Worm (Caenorhabditis elegans): ENCODE data around the gene W06G6.2.

Gene W06G6.2

DNA sequence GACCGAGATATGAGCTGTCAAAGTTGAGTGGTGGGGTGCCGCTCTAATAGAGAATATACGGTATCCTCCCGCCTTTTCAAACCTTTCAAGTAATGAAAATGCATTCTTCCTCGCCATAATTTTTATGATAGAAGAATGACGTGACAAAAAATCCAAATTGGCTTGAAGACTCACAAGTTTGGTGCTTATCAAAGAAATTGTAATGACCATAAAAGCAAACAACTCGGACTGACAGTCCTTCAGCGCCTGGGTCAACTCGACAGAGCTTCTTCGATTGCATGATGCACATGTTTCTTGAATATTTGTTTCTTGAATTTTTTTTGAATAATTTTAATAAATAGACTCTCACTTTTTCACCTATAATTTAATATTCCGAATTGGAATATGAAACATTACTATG is 23.6 kb upstream of the W06G6.2 start:
- TF ChIP-seq ceh-32 (tag; optimal IDR thresholded peaks at IDR 0.05; ENCODE audit: poor library complexity): no peak
- TF ChIP-seq dmd-6 (GFP tag; IDR thresholded peaks at IDR 0.05): peak; percentile 66
- TF ChIP-seq hlh-11 (tag; optimal IDR thresholded peaks at IDR 0.05): peak; percentile 44
- no peak for TF ChIP-seq D1046.2 (GFP tag; IDR thresholded peaks at IDR 0.05)
- TF ChIP-seq dve-1 (tag; optimal IDR thresholded peaks at IDR 0.05; ENCODE audit: insufficient read depth): peak; percentile 33
- no peak for TF ChIP-seq R02D3.7 (tag; optimal IDR thresholded peaks at IDR 0.05)
- TF ChIP-seq rbr-2 (tag; optimal IDR thresholded peaks at IDR 0.05): no peak
- TF ChIP-seq php-3 (GFP tag; IDR thresholded peaks at IDR 0.05): peak; percentile 67
- TF ChIP-seq nhr-11 (tag; optimal IDR thresholded peaks at IDR 0.05): no peak
- TF ChIP-seq mdl-1 (tag; optimal IDR thresholded peaks at IDR 0.05): no peak
- TF ChIP-seq lin-38 (GFP tag; IDR thresholded peaks at IDR 0.05): no peak
- TF ChIP-seq daf-16 (GFP tag; optimal IDR thresholded peaks at IDR 0.05): no peak
- TF ChIP-seq daf-16 (tag; optimal IDR thresholded peaks at IDR 0.05): peak; percentile 43
- TF ChIP-seq daf-12 (tag; optimal IDR thresholded peaks at IDR 0.05): no peak
- TF ChIP-seq ceh-44 (GFP tag; IDR thresholded peaks at IDR 0.05): no peak
- TF ChIP-seq pqm-1 (tag; optimal IDR thresholded peaks at IDR 0.05): peak; percentile 51
- no peak for TF ChIP-seq ZK546.5 (tag; optimal IDR thresholded peaks at IDR 0.05)
- no peak for TF ChIP-seq duxl-1 (tag; optimal IDR thresholded peaks at IDR 0.05; ENCODE audit: poor library complexity)

DNA sequence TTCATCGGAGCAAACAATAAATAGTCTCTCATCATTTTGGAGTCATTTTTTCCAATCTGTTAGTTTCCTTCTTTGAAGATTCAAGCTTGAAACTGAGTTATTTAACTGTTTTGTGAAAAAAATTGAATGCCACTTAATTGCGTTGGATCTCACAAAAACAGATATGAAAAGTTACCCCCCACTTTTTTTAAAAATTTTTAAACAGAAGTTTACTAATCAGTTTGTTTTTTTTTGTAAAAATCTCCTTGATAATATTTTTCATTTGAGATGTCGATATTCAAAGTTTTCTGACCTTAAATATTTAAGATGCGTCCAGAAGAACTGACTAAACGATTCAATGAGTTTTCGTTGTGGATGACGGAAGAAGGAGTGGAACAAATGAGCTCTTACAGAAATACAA is 22.8 kb upstream of the W06G6.2 start, which contains the start of gene Y32B12C.1:
Gene Y32B12C.1, plus strand, starts transcription at position 301 of the 400 bp plus-strand sequence.
- TF ChIP-seq ztf-11 (tag; optimal IDR thresholded peaks at IDR 0.05): no peak
- no peak for TF ChIP-seq daf-16 (GFP tag; optimal IDR thresholded peaks at IDR 0.05)
- TF ChIP-seq daf-16 (tag; optimal IDR thresholded peaks at IDR 0.05): peak; percentile 4
- no peak for TF ChIP-seq Y105C5A.15 (GFP tag; IDR thresholded peaks at IDR 0.05)

DNA sequence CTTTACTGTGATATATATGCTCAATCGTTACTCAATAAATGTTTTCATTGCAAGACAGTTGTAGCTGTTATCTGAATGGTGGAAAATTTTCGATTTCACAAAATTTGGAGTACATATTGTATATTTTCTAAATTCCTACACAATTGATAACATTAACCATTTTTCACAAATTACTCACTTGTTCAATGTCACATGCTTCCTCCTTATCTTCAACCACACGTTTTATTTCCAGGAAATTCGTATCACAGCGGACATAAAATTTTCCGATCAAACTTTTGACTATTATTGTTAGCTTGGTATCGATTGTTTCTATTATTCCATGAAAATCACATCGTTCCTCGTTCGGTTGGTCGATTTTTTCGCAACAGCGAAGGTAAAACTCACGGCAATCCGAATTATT is 20.6 kb upstream of the W06G6.2 start:
- no peak for TF ChIP-seq R02D3.7 (tag; optimal IDR thresholded peaks at IDR 0.05)
- no peak for TF ChIP-seq dpl-1 (GFP tag; optimal IDR thresholded peaks at IDR 0.05)
- no peak for TF ChIP-seq daf-8 (GFP tag; IDR thresholded peaks at IDR 0.05)
- no peak for TF ChIP-seq daf-16 (GFP tag; optimal IDR thresholded peaks at IDR 0.05)
- TF ChIP-seq daf-16 (tag; optimal IDR thresholded peaks at IDR 0.05): peak; percentile 12
- TF ChIP-seq attf-4 (tag; optimal IDR thresholded peaks at IDR 0.05): no peak
- no peak for TF ChIP-seq egl-27 (tag; optimal IDR thresholded peaks at IDR 0.05)
- no peak for TF ChIP-seq nhr-11 (tag; optimal IDR thresholded peaks at IDR 0.05)
- no peak for TF ChIP-seq madf-5 (GFP tag; IDR thresholded peaks at IDR 0.05)
- TF ChIP-seq dve-1 (tag; optimal IDR thresholded peaks at IDR 0.05; ENCODE audit: insufficient read depth): peak; percentile 8
- no peak for TF ChIP-seq lim-7 (GFP tag; IDR thresholded peaks at IDR 0.05)
- no peak for TF ChIP-seq ceh-82 (tag; optimal IDR thresholded peaks at IDR 0.05)
- no peak for TF ChIP-seq tag-97 (GFP tag; IDR thresholded peaks at IDR 0.05)
- TF ChIP-seq nhr-77 (tag; optimal IDR thresholded peaks at IDR 0.05): no peak
- no peak for TF ChIP-seq nhr-6 (tag; optimal IDR thresholded peaks at IDR 0.05)
- TF ChIP-seq nhr-28 (tag; optimal IDR thresholded peaks at IDR 0.05): peak; percentile 65
- TF ChIP-seq nhr-102 (tag; optimal IDR thresholded peaks at IDR 0.05): no peak
- TF ChIP-seq ceh-28 (tag; optimal IDR thresholded peaks at IDR 0.05): no peak
- TF ChIP-seq skn-1 (tag; optimal IDR thresholded peaks at IDR 0.05): no peak
- TF ChIP-seq spr-1 (tag; optimal IDR thresholded peaks at IDR 0.05): no peak
- no peak for TF ChIP-seq lin-15B (tag; optimal IDR thresholded peaks at IDR 0.05)
- no peak for TF ChIP-seq fos-1 (tag; optimal IDR thresholded peaks at IDR 0.05)
- no peak for TF ChIP-seq nhr-76 (tag; optimal IDR thresholded peaks at IDR 0.05)

DNA sequence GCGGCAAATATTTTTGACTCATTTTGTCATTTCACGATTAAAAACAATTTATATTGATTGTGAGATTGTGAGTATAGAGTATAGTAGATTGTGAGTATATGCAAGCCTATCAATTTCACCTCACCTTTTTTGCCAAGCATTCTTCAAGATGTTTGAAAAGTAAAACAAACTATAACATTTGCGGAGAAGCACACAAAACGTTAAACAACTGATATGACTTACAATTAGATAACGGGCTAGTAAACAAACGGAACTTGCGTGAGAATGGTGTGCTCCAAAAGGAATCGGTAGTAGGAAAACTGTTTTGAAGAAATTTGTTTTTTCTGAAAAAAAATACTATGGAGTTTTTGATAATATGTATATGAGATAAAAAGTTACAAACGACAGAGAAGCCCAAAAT is 19.0 kb upstream of the W06G6.2 start:
- no peak for TF ChIP-seq ceh-32 (tag; optimal IDR thresholded peaks at IDR 0.05; ENCODE audit: poor library complexity)
- no peak for TF ChIP-seq ama-1 (optimal IDR thresholded peaks at IDR 0.05)
- peak; percentile 82 for TF ChIP-seq pqm-1 (tag; optimal IDR thresholded peaks at IDR 0.05)
- peak; percentile 82 for TF ChIP-seq nhr-28 (tag; optimal IDR thresholded peaks at IDR 0.05)
- TF ChIP-seq unc-130 (GFP tag; optimal IDR thresholded peaks at IDR 0.05): no peak
- TF ChIP-seq nhr-77 (tag; optimal IDR thresholded peaks at IDR 0.05): peak; percentile 54
- TF ChIP-seq hlh-11 (tag; optimal IDR thresholded peaks at IDR 0.05): peak; percentile 21
- TF ChIP-seq php-3 (GFP tag; IDR thresholded peaks at IDR 0.05): 0 out of 2 replicates have a peak, but pooled peaks have one; percentile 9
- TF ChIP-seq dve-1 (tag; optimal IDR thresholded peaks at IDR 0.05; ENCODE audit: insufficient read depth): peak; percentile 28
- no peak for TF ChIP-seq daf-16 (GFP tag; optimal IDR thresholded peaks at IDR 0.05)
- TF ChIP-seq daf-16 (tag; optimal IDR thresholded peaks at IDR 0.05): peak; percentile 93
